Worm (Caenorhabditis elegans) whole organism, L4 larva: ENCODE results near the gene ahsa-1.
"Not testable (repeated sequence)": the region's sequence is repeated elsewhere in the genome, so short reads cannot be mapped to it uniquely, and the experiment has no call there.

Experiments used
- aha-1 ChIP-seq: fragments of 150-350 bp; peaks from one replicate; lab custom pipeline; 2014; ENCODE audit warnings: missing biosample characterization, missing genetic modification characterization
- aly-2 ChIP-seq: sonication (generic microtip); optimal IDR thresholded peaks from 2 replicates; lab custom pipeline; 2018; ENCODE audit warnings: missing biosample characterization, missing genetic modification characterization
- daf-16 ChIP-seq, 3 experiments: sonication (generic microtip); optimal IDR thresholded peaks; 2 replicates each; lab custom pipeline; 2016 to 2017; ENCODE audit warnings: missing genetic modification characterization in 3 of 3, missing genetic modification reagents in 3 of 3, mild to moderate bottlenecking in 2 of 3, missing compliant biosample characterization in 2 of 3, missing biosample characterization in 1 of 3, moderate library complexity in 1 of 3
- hlh-30 ChIP-seq: sonication (generic microtip); optimal IDR thresholded peaks from 2 replicates; lab custom pipeline; 2017; ENCODE audit warnings: antibody characterized with exemption, mild to moderate bottlenecking, missing genetic modification characterization, missing compliant biosample characterization; ENCODE audit not compliant: insufficient read depth
- mep-1 ChIP-seq: fragments of 150-350 bp; sonication (generic microtip); optimal IDR thresholded peaks from 3 replicates; lab custom pipeline; 2014; ENCODE audit warnings: missing biosample characterization, missing genetic modification characterization
- nhr-76 ChIP-seq: fragments of 150-350 bp; optimal IDR thresholded peaks from 2 replicates; lab custom pipeline; 2014; ENCODE audit warnings: missing biosample characterization, missing genetic modification characterization
- ztf-11 ChIP-seq: fragments of 150-350 bp; optimal IDR thresholded peaks from 2 replicates; lab custom pipeline; 2014; ENCODE audit warnings: missing biosample characterization, missing genetic modification characterization

DNA sequence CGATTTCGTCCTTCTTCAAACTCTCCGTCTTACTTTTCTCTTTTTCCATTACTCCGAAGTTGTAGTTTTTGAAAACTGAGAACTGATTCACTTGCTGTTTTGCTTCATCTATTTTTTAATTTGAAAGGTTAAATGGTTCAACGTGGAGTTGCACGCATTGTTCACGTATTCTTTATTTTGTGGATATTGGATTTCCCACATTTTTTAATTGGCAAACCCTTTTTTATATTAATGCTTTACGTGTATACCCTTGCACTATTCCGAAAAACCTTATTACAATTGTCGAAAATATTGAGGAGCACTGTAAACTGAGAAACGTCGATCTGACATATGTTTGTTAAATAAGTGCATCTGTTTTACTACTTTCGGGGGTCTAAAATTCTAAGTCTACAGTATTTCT lies 48.4 kb downstream of the ahsa-1 start, which contains the start of gene melo-3:
- not testable (repeated sequence) for TF ChIP-seq ztf-11; daf-16 (GFP tag; optimal IDR thresholded peaks at IDR 0.05; lab: Kevin White, UChicago); daf-16 (tag; optimal IDR thresholded peaks at IDR 0.05; lab: Kevin White, UChicago); hlh-30 (tag; lab: Kevin White, UChicago); aha-1; nhr-76 (tag; lab: Kevin White, UChicago); mep-1 (tag; lab: Kevin White, UChicago); aly-2 (tag; lab: Kevin White, UChicago)
